Worm (Caenorhabditis elegans): ENCODE results near the gene B0272.3.

Gene B0272.3

DNA sequence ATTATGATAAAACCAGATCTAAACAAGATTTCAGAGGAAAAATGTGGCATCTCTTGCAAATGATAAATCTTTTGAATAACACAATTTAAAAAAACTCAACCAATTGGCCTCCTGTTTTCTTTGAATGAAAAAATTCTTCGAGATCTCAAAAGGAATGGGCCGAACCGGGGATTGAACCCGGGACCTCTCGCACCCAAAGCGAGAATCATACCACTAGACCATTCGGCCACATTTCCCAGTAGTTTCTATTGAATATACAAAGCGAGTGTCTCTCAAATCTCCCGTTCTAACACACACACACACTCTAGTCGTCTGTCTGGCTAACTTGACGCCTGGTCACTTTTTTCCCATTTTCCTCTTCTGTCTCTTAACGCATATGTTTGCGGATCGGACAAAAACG is 36.3 kb downstream of the B0272.3 start (continued):
- peak; percentile 65 for TF ChIP-seq mcd-1 (GFP tag; IDR thresholded peaks at IDR 0.05)
- TF ChIP-seq hmg-20 (GFP tag; IDR thresholded peaks at IDR 0.05): peak; percentile 76; the same call in 1 of the 2 replicates
- peak; percentile 79 for TF ChIP-seq ztf-26 (tag; optimal IDR thresholded peaks at IDR 0.05)
- TF ChIP-seq atf-7 (tag; optimal IDR thresholded peaks at IDR 0.05): peak; percentile 83

DNA sequence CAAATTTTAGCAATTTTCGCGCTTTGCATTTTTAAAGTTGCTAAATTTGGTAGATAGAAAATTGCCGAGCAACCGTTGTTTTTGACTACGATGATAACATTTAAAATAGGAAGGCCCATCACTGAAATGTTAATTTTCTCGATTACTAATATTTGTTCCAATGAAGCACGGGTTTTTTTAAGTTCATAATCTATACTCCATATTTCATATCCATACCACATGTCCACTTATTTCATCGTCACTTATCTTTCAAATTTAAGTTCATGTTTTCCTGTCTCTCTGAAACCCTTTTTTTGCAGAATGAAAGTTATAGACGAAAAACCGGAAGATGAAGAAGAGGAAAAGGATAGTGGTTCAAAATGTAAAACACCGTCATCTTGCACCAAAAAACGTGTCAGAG is 40.9 kb downstream of the B0272.3 start, which contains the start of gene gap-2:
gap-2 (plus strand) TSS at position 301 of the 400 bp plus-strand sequence.
- TF ChIP-seq F39B2.1 (GFP tag; IDR thresholded peaks at IDR 0.05) (no peak), fkh-3 (tag; optimal IDR thresholded peaks at IDR 0.05) (no peak), snpc-3.4 (tag; optimal IDR thresholded peaks at IDR 0.05) (no peak), ztf-28 (GFP tag; IDR thresholded peaks at IDR 0.05) (no peak)

ce11 chrX:9476752-9477151 is 45.5 kb downstream of the B0272.3 start:
- TF ChIP-seq F23B12.7 (tag; optimal IDR thresholded peaks at IDR 0.05; ENCODE audit: insufficient read depth): no peak
- no peak for TF ChIP-seq T07F8.4 (tag; optimal IDR thresholded peaks at IDR 0.05)
- TF ChIP-seq lin-35 (GFP tag; optimal IDR thresholded peaks at IDR 0.05): no peak
- no peak for TF ChIP-seq B0035.1 (tag; optimal IDR thresholded peaks at IDR 0.05)
- no peak for TF ChIP-seq Y56A3A.18 (GFP tag; IDR thresholded peaks at IDR 0.05)
- no peak for TF ChIP-seq attf-5 (GFP tag; optimal IDR thresholded peaks at IDR 0.05)
- no peak for TF ChIP-seq rcor-1 (GFP tag; IDR thresholded peaks at IDR 0.05)
- TF ChIP-seq chd-7 (tag; optimal IDR thresholded peaks at IDR 0.05): no peak
- TF ChIP-seq rpc-1 (optimal IDR thresholded peaks at IDR 0.05): no peak
- no peak for TF ChIP-seq rpc-1 (tag; optimal IDR thresholded peaks at IDR 0.05)
- TF ChIP-seq gei-17 (GFP tag; optimal IDR thresholded peaks at IDR 0.05): no peak
